Worm (Caenorhabditis elegans) whole organism, L1 larva: Measurements from ENCODE around the gene Y53G8AM.7.
"Not testable (repeated sequence)": the region's sequence is repeated elsewhere in the genome, so short reads cannot be mapped to it uniquely, and the experiment has no call there.

Source experiments
- C04F5.9 ChIP-seq: sonication (generic microtip); optimal IDR thresholded peaks from 2 replicates; lab custom pipeline; 2016; ENCODE audit warnings: missing genetic modification characterization, missing compliant biosample characterization
- C34B4.2 ChIP-seq: sonication (generic microtip); optimal IDR thresholded peaks from 2 replicates; lab custom pipeline; 2017; ENCODE audit warnings: mild to moderate bottlenecking, missing genetic modification characterization, missing compliant biosample characterization
- aha-1 ChIP-seq: fragments of 150-350 bp; optimal IDR thresholded peaks from 2 replicates; lab custom pipeline; 2014; ENCODE audit warnings: missing biosample characterization, missing genetic modification characterization
- alr-1 ChIP-seq: fragments of 200-800 bp; sonication (Bioruptor generic); optimal IDR thresholded peaks from 2 replicates; lab custom pipeline; 2018; ENCODE audit warnings: borderline replicate concordance, mild to moderate bottlenecking, missing genetic modification characterization, missing compliant biosample characterization
- aly-2 ChIP-seq: fragments of 150-350 bp; optimal IDR thresholded peaks from 2 replicates; lab custom pipeline; 2014; ENCODE audit warnings: missing biosample characterization, missing genetic modification characterization
- ama-1 ChIP-seq: fragments of 150-350 bp; optimal IDR thresholded peaks from 2 replicates; lab custom pipeline; 2014
- ceh-8 ChIP-seq: fragments of 200-800 bp; sonication (Bioruptor generic); optimal IDR thresholded peaks from 2 replicates; lab custom pipeline; 2018; ENCODE audit warnings: mild to moderate bottlenecking, missing genetic modification characterization, moderate library complexity, missing compliant biosample characterization
- ceh-88 ChIP-seq: fragments of 200-800 bp; sonication (Bioruptor generic); IDR thresholded peaks from 2 replicates; pipeline ENCODE4 v1.3.6; 2022; ENCODE audit warnings: missing genetic modification characterization, missing compliant biosample characterization
- dsc-1 ChIP-seq: sonication (generic microtip); optimal IDR thresholded peaks from 2 replicates; lab custom pipeline; 2016; ENCODE audit warnings: mild to moderate bottlenecking, missing genetic modification characterization, missing compliant biosample characterization
- elt-3 ChIP-seq, 6 experiments: fragments of 150-350 bp in 1 of 6; sonication (generic microtip); optimal IDR thresholded peaks; 2 replicates each; lab custom pipeline; 2017 to 2018; ENCODE audit warnings: missing biosample characterization in 6 of 6, missing genetic modification characterization in 6 of 6, inconsistent platforms in 1 of 6
- ets-5 ChIP-seq: fragments of 200-800 bp; sonication (Bioruptor generic); IDR thresholded peaks from 2 replicates; pipeline ENCODE4 v1.3.6; 2022; ENCODE audit warnings: missing genetic modification characterization, missing compliant biosample characterization
- fos-1 ChIP-seq: fragments of 150-350 bp; optimal IDR thresholded peaks from 2 replicates; lab custom pipeline; 2014; ENCODE audit warnings: missing biosample characterization, missing genetic modification characterization
- grh-1 ChIP-seq: fragments of 200-800 bp; sonication (Bioruptor generic); IDR thresholded peaks from 2 replicates; pipeline ENCODE4 v1.3.6; 2022; ENCODE audit warnings: missing genetic modification reagents, missing genetic modification characterization, missing compliant biosample characterization
- hlh-17 ChIP-seq: fragments of 200-800 bp; sonication (Bioruptor generic); optimal IDR thresholded peaks from 2 replicates; lab custom pipeline; 2018; ENCODE audit warnings: missing genetic modification characterization, mild to moderate bottlenecking, missing compliant biosample characterization, moderate library complexity, borderline replicate concordance
- hlh-4 ChIP-seq: sonication (generic microtip); optimal IDR thresholded peaks from 2 replicates; lab custom pipeline; 2016; ENCODE audit warnings: mild to moderate bottlenecking, missing genetic modification characterization, missing compliant biosample characterization
- irx-1 ChIP-seq: sonication (generic microtip); optimal IDR thresholded peaks from 2 replicates; lab custom pipeline; 2016; ENCODE audit warnings: missing genetic modification characterization, missing compliant biosample characterization
- isw-1 ChIP-seq: fragments of 200-800 bp; sonication (Bioruptor generic); IDR thresholded peaks from 2 replicates; pipeline ENCODE4 v1.3.6; 2022; ENCODE audit warnings: missing genetic modification characterization, missing compliant biosample characterization
- lin-13 ChIP-seq: fragments of 150-350 bp; optimal IDR thresholded peaks from 2 replicates; lab custom pipeline; 2014; ENCODE audit warnings: missing biosample characterization, missing genetic modification reagents, missing genetic modification characterization
- lin-14 ChIP-seq: fragments of 200-800 bp; sonication (Bioruptor generic); optimal IDR thresholded peaks from 2 replicates; lab custom pipeline; 2018; ENCODE audit warnings: mild to moderate bottlenecking, missing genetic modification characterization, moderate library complexity, missing compliant biosample characterization
- lin-39 ChIP-seq: fragments of 150-350 bp; optimal IDR thresholded peaks from 2 replicates; lab custom pipeline; 2014; ENCODE audit warnings: missing biosample characterization, missing genetic modification reagents, missing genetic modification characterization
- lsy-2 ChIP-seq, 2 experiments: fragments of 150-350 bp; optimal IDR thresholded peaks; 2 replicates each; lab custom pipeline; 2014; ENCODE audit warnings: missing biosample characterization in 2 of 2, missing genetic modification characterization in 2 of 2
- mab-9 ChIP-seq: fragments of 200-800 bp; sonication (Bioruptor generic); IDR thresholded peaks from 2 replicates; pipeline ENCODE4 v1.3.6; 2022; ENCODE audit warnings: missing genetic modification reagents, missing genetic modification characterization, missing compliant biosample characterization
- mdl-1 ChIP-seq, 2 experiments: fragments of 150-350 bp; optimal IDR thresholded peaks; 2 replicates each; lab custom pipeline; 2014 to 2017; ENCODE audit warnings: missing biosample characterization in 2 of 2, missing genetic modification characterization in 2 of 2, inconsistent platforms in 1 of 2
- mef-2 ChIP-seq: fragments of 150-350 bp; optimal IDR thresholded peaks from 2 replicates; lab custom pipeline; 2014; ENCODE audit warnings: missing biosample characterization, missing genetic modification characterization
- nhr-11 ChIP-seq: fragments of 150-350 bp; optimal IDR thresholded peaks from 2 replicates; lab custom pipeline; 2014; ENCODE audit warnings: missing biosample characterization, missing genetic modification characterization
- nhr-12 ChIP-seq: sonication (generic microtip); optimal IDR thresholded peaks from 2 replicates; lab custom pipeline; 2017; ENCODE audit warnings: missing biosample characterization, missing genetic modification characterization
- nhr-20 ChIP-seq: sonication (generic microtip); optimal IDR thresholded peaks from 2 replicates; lab custom pipeline; 2016; ENCODE audit warnings: mild to moderate bottlenecking, missing genetic modification characterization, missing compliant biosample characterization
- nhr-237 ChIP-seq: fragments of 150-350 bp; optimal IDR thresholded peaks from 2 replicates; lab custom pipeline; 2014; ENCODE audit warnings: missing biosample characterization, missing genetic modification characterization
- nhr-28 ChIP-seq: fragments of 150-350 bp; optimal IDR thresholded peaks from 2 replicates; lab custom pipeline; 2014; ENCODE audit warnings: missing biosample characterization, missing genetic modification characterization
- nhr-76 ChIP-seq: sonication (generic microtip); optimal IDR thresholded peaks from 2 replicates; lab custom pipeline; 2017; ENCODE audit warnings: missing biosample characterization, missing genetic modification characterization
- nhr-77 ChIP-seq: fragments of 150-350 bp; optimal IDR thresholded peaks from 2 replicates; lab custom pipeline; 2014; ENCODE audit warnings: missing biosample characterization, missing genetic modification characterization
- nhr-85 ChIP-seq: sonication (generic microtip); peaks from one replicate; lab custom pipeline; 2016; ENCODE audit warnings: missing genetic modification characterization, inconsistent platforms, missing compliant biosample characterization
- rnt-1 ChIP-seq: sonication (generic microtip); optimal IDR thresholded peaks from 2 replicates; lab custom pipeline; 2016; ENCODE audit warnings: mild to moderate bottlenecking, missing genetic modification characterization, moderate library complexity, missing compliant biosample characterization
- skn-1 ChIP-seq: fragments of 150-350 bp; optimal IDR thresholded peaks from 2 replicates; lab custom pipeline; 2014; ENCODE audit warnings: missing biosample characterization, missing genetic modification characterization
- sox-4 ChIP-seq: sonication (generic microtip); optimal IDR thresholded peaks from 2 replicates; lab custom pipeline; 2016; ENCODE audit warnings: missing genetic modification characterization, missing compliant biosample characterization
- sptf-1 ChIP-seq: fragments of 150-350 bp; optimal IDR thresholded peaks from 2 replicates; lab custom pipeline; 2014; ENCODE audit warnings: missing biosample characterization, missing genetic modification characterization
- swsn-7 ChIP-seq: sonication (generic microtip); optimal IDR thresholded peaks from 2 replicates; lab custom pipeline; 2016; ENCODE audit warnings: missing genetic modification characterization, missing compliant biosample characterization
- unc-130 ChIP-seq: fragments of 150-350 bp; optimal IDR thresholded peaks from 2 replicates; lab custom pipeline; 2017; ENCODE audit warnings: missing biosample characterization, missing genetic modification characterization, inconsistent platforms
- unc-62 ChIP-seq: fragments of 150-350 bp; optimal IDR thresholded peaks from 2 replicates; lab custom pipeline; 2014; ENCODE audit warnings: missing biosample characterization, missing genetic modification reagents, missing genetic modification characterization
- vab-15 ChIP-seq: sonication (generic microtip); optimal IDR thresholded peaks from 2 replicates; lab custom pipeline; 2017; ENCODE audit warnings: missing genotype, mild to moderate bottlenecking, missing genetic modification characterization, missing compliant biosample characterization
- ztf-4 ChIP-seq: fragments of 150-350 bp; optimal IDR thresholded peaks from 2 replicates; lab custom pipeline; 2014; ENCODE audit warnings: missing biosample characterization, missing genetic modification characterization

The Y53G8AM.7 gene

DNA sequence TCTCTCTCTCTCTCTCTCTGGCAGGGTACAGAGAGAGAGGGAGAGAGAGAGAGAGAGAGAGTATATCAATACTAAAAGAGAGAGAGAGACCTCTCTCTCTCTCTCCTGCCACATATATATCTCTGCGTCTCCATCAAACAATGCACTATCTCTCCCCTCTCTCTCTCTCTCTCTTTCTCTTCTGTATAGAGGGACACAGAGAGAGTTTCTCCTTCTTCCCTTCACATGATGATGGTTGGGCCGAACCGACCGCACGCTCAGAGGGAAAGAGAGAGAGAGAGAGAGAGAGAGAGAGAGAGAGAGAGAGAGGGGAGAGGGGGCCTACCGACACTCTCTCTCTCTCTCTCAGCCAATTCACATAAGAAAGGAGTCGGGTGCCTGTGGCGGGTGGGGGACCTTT, 5.2 kb upstream of the Y53G8AM.7 start (continued):
- TF ChIP-seq mab-9 (GFP tag; lab: Robert Waterston, UW) = no peak
- peak; percentile 63 to 66 for TF ChIP-seq lsy-2 (tag; optimal IDR thresholded peaks at IDR 0.05; lab: Kevin White, UChicago)
- peak; percentile 47 for TF ChIP-seq nhr-11 (tag; lab: Kevin White, UChicago)
- peak; percentile 79 for TF ChIP-seq nhr-20 (tag; lab: Kevin White, UChicago)
- no peak for TF ChIP-seq skn-1 (tag; lab: Kevin White, UChicago)
- peak in 2 of 6 experiments; percentile 45 to 60 for TF ChIP-seq elt-3 (tag; optimal IDR thresholded peaks at IDR 0.05; lab: Kevin White, UChicago)
- peak; percentile 12 for TF ChIP-seq lin-39
- TF ChIP-seq lin-14 = peak; percentile 82
- no peak for TF ChIP-seq nhr-28 (tag; lab: Kevin White, UChicago)
- TF ChIP-seq C04F5.9 (tag; lab: Kevin White, UChicago) = no peak
- TF ChIP-seq vab-15 = no peak
- TF ChIP-seq ceh-88 (GFP tag; lab: Robert Waterston, UW) = no peak
- TF ChIP-seq hlh-4 (tag; lab: Kevin White, UChicago) = no peak
- TF ChIP-seq lin-13 (GFP tag; lab: Kevin White, UChicago) = peak; percentile 57
- peak in 1 of 2 experiments; percentile 22 for TF ChIP-seq mdl-1 (tag; optimal IDR thresholded peaks at IDR 0.05; lab: Kevin White, UChicago)
- TF ChIP-seq C34B4.2 (tag; lab: Kevin White, UChicago) = no peak
- no peak for TF ChIP-seq nhr-12 (tag; lab: Kevin White, UChicago)
- peak; percentile 54 for TF ChIP-seq ztf-4 (tag; lab: Kevin White, UChicago)
- no peak for TF ChIP-seq nhr-76 (tag; lab: Kevin White, UChicago)
- TF ChIP-seq ets-5 = no peak
- TF ChIP-seq fos-1 = no peak
- no peak for TF ChIP-seq mef-2 (tag; lab: Kevin White, UChicago)
- no peak for TF ChIP-seq aha-1
- peak; percentile 46 for TF ChIP-seq rnt-1 (tag; lab: Kevin White, UChicago)
- TF ChIP-seq dsc-1 = peak; percentile 45
- no peak for TF ChIP-seq unc-62 (GFP tag; lab: Kevin White, UChicago)
- TF ChIP-seq alr-1 = no peak
- TF ChIP-seq ama-1 (lab: Kevin White, UChicago) = no peak
- no peak for TF ChIP-seq nhr-77 (tag; lab: Kevin White, UChicago)
- TF ChIP-seq hlh-17 (GFP tag; lab: Kevin White, UChicago) = no peak
- TF ChIP-seq unc-130 (tag; lab: Kevin White, UChicago) = no peak
- TF ChIP-seq nhr-237 = no peak
- TF ChIP-seq, all 84 proteins: peak for 34

DNA sequence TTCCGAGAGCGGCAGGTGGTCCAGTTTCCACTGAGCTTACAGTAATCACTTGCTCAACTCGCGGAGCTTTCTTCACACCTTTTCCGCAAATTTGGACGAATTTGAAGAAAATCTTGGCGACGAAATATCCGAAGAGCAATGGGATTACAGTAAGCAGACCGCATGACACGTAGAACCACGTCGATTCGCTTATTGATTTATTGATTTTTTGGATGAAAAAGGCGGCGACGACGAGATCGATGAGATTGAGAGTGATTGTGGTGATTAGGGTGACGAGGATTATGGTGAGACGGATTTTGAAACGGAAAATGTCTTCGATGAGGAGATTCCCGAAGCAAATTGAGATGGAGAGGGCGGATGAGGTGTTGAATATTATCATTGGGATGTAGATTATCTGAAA, 2.8 kb downstream of the Y53G8AM.7 start:
- no peak for TF ChIP-seq sox-4 (tag; lab: Kevin White, UChicago)
- TF ChIP-seq nhr-77 (tag; lab: Kevin White, UChicago) = no peak
- no peak for TF ChIP-seq aly-2 (tag; lab: Kevin White, UChicago)
- TF ChIP-seq isw-1 (GFP tag; lab: Robert Waterston, UW) = no peak
- no peak for TF ChIP-seq irx-1
- no peak for TF ChIP-seq nhr-85 (tag; lab: Kevin White, UChicago)
- no peak for TF ChIP-seq unc-62 (GFP tag; lab: Kevin White, UChicago)
- TF ChIP-seq C34B4.2 (tag; lab: Kevin White, UChicago) = no peak
- no peak for TF ChIP-seq swsn-7
- TF ChIP-seq grh-1 (GFP tag; lab: Robert Waterston, UW) = no peak
- no peak for TF ChIP-seq hlh-4 (tag; lab: Kevin White, UChicago)
- TF ChIP-seq, all 84 proteins: peak for 0

DNA sequence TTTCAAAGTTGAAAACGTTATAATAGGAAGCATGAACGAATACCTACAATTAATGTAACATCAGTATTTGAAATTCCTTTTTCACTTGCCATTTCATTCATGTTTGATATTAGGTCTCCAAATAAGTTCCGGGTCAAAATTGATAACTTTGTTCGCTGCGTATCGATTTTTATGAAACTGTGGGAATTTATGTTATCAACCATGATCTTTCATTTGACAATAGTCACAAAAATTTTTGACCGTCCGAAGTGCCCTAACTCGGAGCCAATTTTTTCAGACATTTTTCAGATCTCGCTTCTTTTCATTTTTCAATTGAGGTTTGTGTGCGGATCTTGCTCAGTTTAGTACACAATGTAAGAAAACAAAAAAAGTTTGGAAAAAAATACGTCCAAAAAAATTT, 6.8 kb downstream of the Y53G8AM.7 start, which contains the start of gene Y53G8AM.6:
Gene Y53G8AM.6 (minus strand): TSS at position 101 of the 400 bp plus-strand sequence.
- not testable (repeated sequence) for TF ChIP-seq sptf-1 (tag; lab: Kevin White, UChicago); mab-9 (GFP tag; lab: Robert Waterston, UW); ceh-8 (GFP tag; lab: Kevin White, UChicago)
- TF ChIP-seq, all 84 proteins: peak for 0; not testable (repeated sequence) for 84
